Worm (Caenorhabditis elegans) whole organism, L4 larva: ENCODE results near the gene emb-27.

Experiments
- F49E8.2 ChIP-seq: sonication (generic microtip); optimal IDR thresholded peaks from 2 replicates; lab custom pipeline; 2016; ENCODE audit warnings: missing compliant biosample characterization, mild to moderate bottlenecking, missing genetic modification characterization, borderline replicate concordance
- R02D3.7 ChIP-seq: fragments of 150-350 bp; sonication (generic microtip); optimal IDR thresholded peaks from 3 replicates; lab custom pipeline; 2014; ENCODE audit warnings: missing biosample characterization, missing genetic modification characterization
- T26A8.4 ChIP-seq: fragments of 200-800 bp; sonication (Bioruptor generic); IDR thresholded peaks from 2 replicates; pipeline ENCODE4 v1.3.6; 2022; ENCODE audit warnings: missing genetic modification characterization, missing compliant biosample characterization
- Y5F2A.4 ChIP-seq: fragments of 200-800 bp; sonication (Bioruptor generic); optimal IDR thresholded peaks from 2 replicates; lab custom pipeline; 2018; ENCODE audit warnings: mild to moderate bottlenecking, missing genetic modification characterization, missing compliant biosample characterization
- Y75B8A.6 ChIP-seq: fragments of 200-800 bp; sonication (Bioruptor generic); IDR thresholded peaks from 2 replicates; pipeline ENCODE4 v1.3.6; 2022; ENCODE audit warnings: missing genetic modification reagents, missing genetic modification characterization, missing compliant biosample characterization
- ZK337.2 ChIP-seq: fragments of 200-800 bp; sonication (Bioruptor generic); IDR thresholded peaks from 2 replicates; pipeline ENCODE4 v1.3.6; 2022; ENCODE audit warnings: missing genetic modification reagents, missing genetic modification characterization, missing compliant biosample characterization
- aha-1 ChIP-seq: fragments of 150-350 bp; peaks from one replicate; lab custom pipeline; 2014; ENCODE audit warnings: missing biosample characterization, missing genetic modification characterization
- attf-4 ChIP-seq: sonication (generic microtip); optimal IDR thresholded peaks from 3 replicates; lab custom pipeline; 2017; ENCODE audit warnings: missing biosample characterization, missing genetic modification characterization
- ceh-20 ChIP-seq: fragments of 200-800 bp; sonication (Bioruptor generic); IDR thresholded peaks from 2 replicates; pipeline ENCODE4 v1.3.6; 2022; ENCODE audit warnings: missing genetic modification reagents, missing genetic modification characterization, missing compliant biosample characterization
- ceh-32 ChIP-seq: sonication (generic microtip); optimal IDR thresholded peaks from 2 replicates; lab custom pipeline; 2016; ENCODE audit warnings: mild to moderate bottlenecking, missing genetic modification characterization, missing compliant biosample characterization; ENCODE audit not compliant: poor library complexity
- ces-1 ChIP-seq: fragments of 150-350 bp; sonication (generic microtip); optimal IDR thresholded peaks from 4 replicates; lab custom pipeline; 2014; ENCODE audit warnings: missing biosample characterization, missing genetic modification reagents, missing genetic modification characterization
- ctbp-1 ChIP-seq: fragments of 200-800 bp; sonication (Bioruptor generic); IDR thresholded peaks from 2 replicates; pipeline ENCODE4 v1.3.6; 2022; ENCODE audit warnings: missing genetic modification reagents, missing genetic modification characterization, missing compliant biosample characterization
- daf-12 ChIP-seq: fragments of 150-350 bp; optimal IDR thresholded peaks from 2 replicates; lab custom pipeline; 2014; ENCODE audit warnings: missing biosample characterization, missing genetic modification reagents, missing genetic modification characterization
- daf-16 ChIP-seq, 3 experiments: sonication (generic microtip); optimal IDR thresholded peaks; 2 replicates each; lab custom pipeline; 2016 to 2017; ENCODE audit warnings: missing genetic modification characterization in 3 of 3, missing genetic modification reagents in 3 of 3, mild to moderate bottlenecking in 2 of 3, missing compliant biosample characterization in 2 of 3, missing biosample characterization in 1 of 3, moderate library complexity in 1 of 3
- dpl-1 ChIP-seq: fragments of 150-350 bp; optimal IDR thresholded peaks from 2 replicates; lab custom pipeline; 2014; ENCODE audit warnings: missing biosample characterization, missing genetic modification reagents, missing genetic modification characterization
- fkh-10 ChIP-seq: fragments of 150-350 bp; optimal IDR thresholded peaks from 2 replicates; lab custom pipeline; 2014; ENCODE audit warnings: missing biosample characterization, missing genetic modification reagents, missing genetic modification characterization
- hif-1 ChIP-seq, 2 experiments: sonication (generic microtip); optimal IDR thresholded peaks; 2 replicates each; lab custom pipeline; 2016 to 2017; ENCODE audit warnings: missing compliant biosample characterization in 2 of 2, missing genetic modification characterization in 2 of 2, missing genetic modification reagents in 2 of 2, missing genotype in 2 of 2, mild to moderate bottlenecking in 1 of 2
- hlh-30 ChIP-seq: sonication (generic microtip); optimal IDR thresholded peaks from 2 replicates; lab custom pipeline; 2017; ENCODE audit warnings: antibody characterized with exemption, mild to moderate bottlenecking, missing genetic modification characterization, missing compliant biosample characterization; ENCODE audit not compliant: insufficient read depth
- hmg-1.1 ChIP-seq: fragments of 200-800 bp; sonication (Bioruptor generic); IDR thresholded peaks from 2 replicates; pipeline ENCODE4 v1.3.6; 2022; ENCODE audit warnings: missing genetic modification reagents, missing genetic modification characterization, missing compliant biosample characterization
- lin-13 ChIP-seq: fragments of 150-350 bp; optimal IDR thresholded peaks from 2 replicates; lab custom pipeline; 2014; ENCODE audit warnings: missing biosample characterization, missing genetic modification reagents, missing genetic modification characterization
- lin-38 ChIP-seq: fragments of 200-800 bp; sonication (Bioruptor generic); IDR thresholded peaks from 2 replicates; pipeline ENCODE4 v1.3.6; 2022; ENCODE audit warnings: missing genetic modification reagents, missing genetic modification characterization, missing compliant biosample characterization
- lsy-2 ChIP-seq, 2 experiments: fragments of 150-350 bp in 1 of 2; sonication (generic microtip) in 1 of 2; optimal IDR thresholded peaks; 2 replicates each; lab custom pipeline; 2014 to 2017; ENCODE audit warnings: missing biosample characterization in 2 of 2, missing genetic modification characterization in 2 of 2
- mdt-29 ChIP-seq: fragments of 200-800 bp; sonication (Bioruptor generic); IDR thresholded peaks from 2 replicates; pipeline ENCODE4 v1.3.6; 2022; ENCODE audit warnings: missing genetic modification reagents, missing genetic modification characterization, missing compliant biosample characterization
- mep-1 ChIP-seq: fragments of 150-350 bp; sonication (generic microtip); optimal IDR thresholded peaks from 3 replicates; lab custom pipeline; 2014; ENCODE audit warnings: missing biosample characterization, missing genetic modification characterization
- mes-2 ChIP-seq: sonication (generic microtip); optimal IDR thresholded peaks from 2 replicates; lab custom pipeline; 2016; ENCODE audit warnings: missing genotype, mild to moderate bottlenecking, missing genetic modification characterization, missing compliant biosample characterization; ENCODE audit not compliant: poor library complexity, severe bottlenecking
- mxl-2 ChIP-seq: fragments of 200-800 bp; sonication (Bioruptor generic); conservative IDR thresholded peaks from 2 replicates; pipeline ENCODE4 v1.3.6; 2022; ENCODE audit warnings: missing genetic modification reagents, missing genetic modification characterization, missing compliant biosample characterization
- mxl-3 ChIP-seq: fragments of 200-800 bp; sonication (Bioruptor generic); optimal IDR thresholded peaks from 2 replicates; lab custom pipeline; 2018; ENCODE audit warnings: mild to moderate bottlenecking, missing genetic modification characterization, missing compliant biosample characterization
- nhr-42 ChIP-seq: fragments of 200-800 bp; sonication (Bioruptor generic); IDR thresholded peaks from 2 replicates; pipeline ENCODE4 v1.3.6; 2022; ENCODE audit warnings: missing genetic modification characterization, missing compliant biosample characterization
- saeg-2 ChIP-seq: fragments of 200-800 bp; sonication (Bioruptor generic); IDR thresholded peaks from 2 replicates; pipeline ENCODE4 v1.3.6; 2022; ENCODE audit warnings: missing genetic modification reagents, missing genetic modification characterization, missing compliant biosample characterization
- skn-1 ChIP-seq: fragments of 150-350 bp; optimal IDR thresholded peaks from 2 replicates; lab custom pipeline; 2014; ENCODE audit warnings: missing biosample characterization, missing genetic modification characterization
- spr-3 ChIP-seq: fragments of 200-800 bp; sonication (Bioruptor generic); optimal IDR thresholded peaks from 2 replicates; lab custom pipeline; 2018; ENCODE audit warnings: mild to moderate bottlenecking, missing genetic modification characterization, missing compliant biosample characterization
- tag-97 ChIP-seq: fragments of 200-800 bp; sonication (Bioruptor generic); IDR thresholded peaks from 2 replicates; pipeline ENCODE4 v1.3.6; 2022; ENCODE audit warnings: missing genetic modification characterization, missing compliant biosample characterization
- unc-130 ChIP-seq: sonication (generic microtip); optimal IDR thresholded peaks from 2 replicates; lab custom pipeline; 2016; ENCODE audit warnings: missing genetic modification reagents, missing genetic modification characterization, missing compliant biosample characterization
- unc-39 ChIP-seq: sonication (generic microtip); optimal IDR thresholded peaks from 2 replicates; lab custom pipeline; 2017; ENCODE audit warnings: missing biosample characterization, missing genetic modification characterization
- unc-62 ChIP-seq, 3 experiments: fragments of 150-350 bp in 1 of 3; sonication (generic microtip); optimal IDR thresholded peaks in 2 of 3; peaks in 1 of 3; 1 replicate in 1 of 3; 2 replicates in 2 of 3; lab custom pipeline; 2014 to 2017; ENCODE audit warnings: missing biosample characterization in 3 of 3, missing genetic modification characterization in 3 of 3, missing genetic modification reagents in 3 of 3, missing genotype in 1 of 3
- zip-11 ChIP-seq: fragments of 200-800 bp; sonication (Bioruptor generic); IDR thresholded peaks from 2 replicates; pipeline ENCODE4 v1.3.6; 2022; ENCODE audit warnings: missing genetic modification characterization, missing compliant biosample characterization

The emb-27 gene

DNA sequence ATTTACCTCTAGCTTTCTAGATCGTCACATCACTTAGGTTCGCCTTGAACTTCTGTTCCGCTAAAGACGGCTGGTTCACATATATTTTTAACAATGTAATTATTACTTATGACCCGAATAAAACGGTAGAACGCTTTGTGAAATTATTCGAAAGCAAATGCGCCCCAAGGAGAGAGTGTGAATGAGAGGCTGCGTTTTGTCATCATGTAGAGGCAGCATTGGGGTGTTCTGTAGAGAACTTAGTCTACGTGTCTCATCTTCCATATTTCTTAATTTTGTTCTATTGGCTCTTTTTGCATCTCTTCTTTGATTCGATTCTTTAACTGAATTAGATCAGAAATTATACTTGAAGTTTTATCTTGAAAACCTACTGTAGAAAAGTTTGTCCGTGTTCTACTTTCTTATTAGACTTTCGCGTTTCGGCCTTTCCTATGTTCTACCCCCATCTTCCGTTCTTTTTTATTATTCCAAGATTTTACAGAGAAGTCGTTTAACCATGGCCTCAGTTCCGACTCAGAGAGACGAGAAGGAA lies 23.9 kb downstream of the emb-27 start, which contains the start of gene cdc-48.2:
cdc-48.2 (plus strand) TSS at position 482 of the 532 bp plus-strand sequence.
- peak; percentile 7 for TF ChIP-seq mxl-3
- no peak for TF ChIP-seq ZK337.2
- TF ChIP-seq lsy-2 (tag; optimal IDR thresholded peaks at IDR 0.05; lab: Kevin White, UChicago) = peak in 1 of 2 experiments; percentile 62
- 0 out of 2 replicates have a peak, but pooled peaks have one; percentile 28 for TF ChIP-seq ctbp-1 (GFP tag; lab: Robert Waterston, UW)
- peak; percentile 48 for TF ChIP-seq lin-38
- TF ChIP-seq hmg-1.1 (GFP tag; lab: Robert Waterston, UW) = no peak
- peak; percentile 35 for TF ChIP-seq mes-2 (tag; lab: Kevin White, UChicago)

- TF ChIP-seq daf-16 (GFP tag; optimal IDR thresholded peaks at IDR 0.05; lab: Kevin White, UChicago) (no peak), daf-16 (tag; optimal IDR thresholded peaks at IDR 0.05; lab: Kevin White, UChicago) (no peak), skn-1 (tag; lab: Kevin White, UChicago) (no peak), tag-97 (GFP tag; lab: Robert Waterston, UW) (no peak), lsy-2 (tag; optimal IDR thresholded peaks at IDR 0.05; lab: Kevin White, UChicago) (peak in 1 of 2 experiments; percentile 59), daf-12 (tag; lab: Kevin White, UChicago) (no peak), Y75B8A.6 (GFP tag; lab: Robert Waterston, UW) (no peak), zip-11 (GFP tag; lab: Robert Waterston, UW) (no peak), mes-2 (tag; lab: Kevin White, UChicago) (peak; percentile 43), ces-1 (no peak), fkh-10 (GFP tag; lab: Kevin White, UChicago) (no peak), R02D3.7 (tag; lab: Kevin White, UChicago) (no peak), mdt-29 (GFP tag; lab: Robert Waterston, UW) (no peak), spr-3 (GFP tag; lab: Kevin White, UChicago) (no peak), ctbp-1 (GFP tag; lab: Robert Waterston, UW) (no peak), unc-62 (GFP tag; optimal IDR thresholded peaks at IDR 0.05 in 1 of 2; lab: Kevin White, UChicago) (no peak), unc-62 (tag; optimal IDR thresholded peaks at IDR 0.05; lab: Kevin White, UChicago) (no peak), mep-1 (tag; lab: Kevin White, UChicago) (peak; percentile 30), hif-1 (tag; optimal IDR thresholded peaks at IDR 0.05; lab: Kevin White, UChicago) (peak in 1 of 2 experiments; percentile 67), unc-130 (GFP tag; lab: Kevin White, UChicago) (peak; percentile 32), lin-38 (peak; percentile 74), F49E8.2 (tag; lab: Kevin White, UChicago) (no peak), Y5F2A.4 (GFP tag; lab: Kevin White, UChicago) (no peak), nhr-42 (GFP tag; lab: Robert Waterston, UW) (no peak), hmg-1.1 (GFP tag; lab: Robert Waterston, UW) (peak; percentile 44; the same call in 1 of the 2 replicates), attf-4 (tag; lab: Kevin White, UChicago) (no peak), aha-1 (tag; lab: Kevin White, UChicago) (peak; percentile 41), mxl-2 (no peak), hlh-30 (tag; lab: Kevin White, UChicago) (no peak), lin-13 (GFP tag; lab: Kevin White, UChicago) (no peak), ZK337.2 (no peak), dpl-1 (GFP tag; lab: Kevin White, UChicago) (peak; percentile 41), ceh-32 (tag; lab: Kevin White, UChicago) (no peak), T26A8.4 (GFP tag; lab: Robert Waterston, UW) (no peak), ceh-20 (no peak), unc-39 (tag; lab: Kevin White, UChicago) (no peak), saeg-2 (no peak)
Observed at ce11 chrII:8137379-8137778, 24.6 kb downstream of the emb-27 start.
